Worm (Caenorhabditis elegans) whole organism, L3 larva: ENCODE results near the gene nhr-63.

Source experiments
- ama-1 ChIP-seq: fragments of 150-350 bp; optimal IDR thresholded peaks from 2 replicates; lab custom pipeline; 2018
- daf-12 ChIP-seq: fragments of 150-350 bp; optimal IDR thresholded peaks from 2 replicates; lab custom pipeline; 2014; ENCODE audit warnings: missing biosample characterization, missing genetic modification reagents, missing genetic modification characterization
- elt-1 ChIP-seq: fragments of 150-350 bp; optimal IDR thresholded peaks from 2 replicates; lab custom pipeline; 2014; ENCODE audit warnings: missing biosample characterization, missing genetic modification characterization
- fos-1 ChIP-seq: fragments of 150-350 bp; optimal IDR thresholded peaks from 2 replicates; lab custom pipeline; 2014; ENCODE audit warnings: missing biosample characterization, missing genetic modification characterization
- lin-15B ChIP-seq: fragments of 150-350 bp; optimal IDR thresholded peaks from 2 replicates; lab custom pipeline; 2014; ENCODE audit warnings: missing biosample characterization, missing genetic modification characterization
- nfya-1 ChIP-seq: sonication (generic microtip); optimal IDR thresholded peaks from 2 replicates; lab custom pipeline; 2017; ENCODE audit warnings: missing genetic modification characterization, mild to moderate bottlenecking, missing compliant biosample characterization, antibody characterized with exemption, moderate library complexity; ENCODE audit not compliant: insufficient read depth
- nhr-77 ChIP-seq: fragments of 150-350 bp; optimal IDR thresholded peaks from 2 replicates; lab custom pipeline; 2014; ENCODE audit warnings: missing biosample characterization, missing genetic modification characterization
- pqm-1 ChIP-seq: fragments of 150-350 bp; optimal IDR thresholded peaks from 2 replicates; lab custom pipeline; 2017; ENCODE audit warnings: missing biosample characterization, missing genetic modification characterization, inconsistent platforms
- sea-2 ChIP-seq: fragments of 150-350 bp; sonication (generic microtip); optimal IDR thresholded peaks from 4 replicates; lab custom pipeline; 2014; ENCODE audit warnings: missing biosample characterization, missing genetic modification reagents, missing genetic modification characterization

- TF ChIP-seq lin-15B (tag; lab: Kevin White, UChicago) (no peak), daf-12 (no peak), pqm-1 (tag; lab: Kevin White, UChicago) (peak; percentile 76), nhr-77 (no peak), fos-1 (tag; lab: Kevin White, UChicago) (no peak), elt-1 (tag; lab: Kevin White, UChicago) (no peak), ama-1 (lab: Kevin White, UChicago) (no peak), nfya-1 (tag; lab: Kevin White, UChicago) (no peak), sea-2 (GFP tag; lab: Kevin White, UChicago) (no peak)
Observed at ce11 chrV:15978232-15978764, 24.1 kb upstream of the nhr-63 start, which contains the start of gene oac-20.
